Worm (Caenorhabditis elegans) whole organism, mixed stage, embryonic: ENCODE results near the gene ZK1240.8.

Experiments
- ham-2 ChIP-seq: fragments of 200-800 bp; sonication (Bioruptor generic); optimal IDR thresholded peaks from 2 replicates; lab custom pipeline; 2018; ENCODE audit warnings: mild to moderate bottlenecking, missing genetic modification characterization, missing compliant biosample characterization
- lin-13 ChIP-seq: fragments of 150-350 bp; optimal IDR thresholded peaks from 2 replicates; lab custom pipeline; 2014; ENCODE audit warnings: missing biosample characterization, missing genetic modification characterization
- lsy-2 ChIP-seq: fragments of 150-350 bp; optimal IDR thresholded peaks from 2 replicates; lab custom pipeline; 2014; ENCODE audit warnings: missing biosample characterization, missing genetic modification characterization
- mab-5 ChIP-seq: fragments of 150-350 bp; optimal IDR thresholded peaks from 2 replicates; lab custom pipeline; 2014; ENCODE audit warnings: missing biosample characterization, missing genetic modification characterization
- nhr-237 ChIP-seq: fragments of 150-350 bp; optimal IDR thresholded peaks from 2 replicates; lab custom pipeline; 2014; ENCODE audit warnings: missing biosample characterization, missing genetic modification characterization
- snpc-4 ChIP-seq: fragments of 150-350 bp; optimal IDR thresholded peaks from 2 replicates; lab custom pipeline; 2014; ENCODE audit warnings: missing biosample characterization, missing genetic modification characterization
- unc-62 ChIP-seq: fragments of 150-350 bp; optimal IDR thresholded peaks from 2 replicates; lab custom pipeline; 2014; ENCODE audit warnings: missing biosample characterization, missing genetic modification reagents, missing genetic modification characterization

DNA sequence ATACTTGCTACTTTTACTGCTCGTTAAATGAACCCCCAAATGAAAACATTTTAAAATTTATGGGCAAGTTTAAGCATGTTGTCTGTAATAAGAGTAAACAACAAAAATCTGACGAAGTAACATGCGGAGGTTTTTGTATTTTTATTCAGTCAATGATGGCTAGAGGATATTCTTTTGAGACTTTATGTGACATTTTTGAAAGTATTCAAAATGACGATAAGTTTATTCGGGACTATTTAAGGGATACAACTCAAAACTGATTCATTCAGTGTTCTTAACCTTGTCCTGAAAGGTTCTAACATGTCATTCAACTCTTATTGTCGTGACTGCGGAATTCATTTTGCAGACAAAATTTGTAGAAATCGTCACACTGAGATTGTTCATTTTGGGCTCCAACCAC is 49.0 kb downstream of the ZK1240.8 start, which contains the start of gene K09F6.11:
- TF ChIP-seq lin-13 (tag; lab: Kevin White, UChicago): no peak
- no peak for TF ChIP-seq nhr-237
- no peak for TF ChIP-seq lsy-2 (tag; lab: Kevin White, UChicago)
- TF ChIP-seq ham-2 (GFP tag; lab: Kevin White, UChicago): no peak
- TF ChIP-seq snpc-4 (tag; lab: Kevin White, UChicago): no peak
- TF ChIP-seq unc-62 (GFP tag; lab: Kevin White, UChicago): no peak
- no peak for TF ChIP-seq mab-5 (tag; lab: Kevin White, UChicago)
